Fruit fly (Drosophila melanogaster) whole organism, embryonic: ENCODE results near the gene SCOT.

ENCODE experiments used
- Asciz ChIP-seq: fragments of 200-800 bp; sonication (Bioruptor generic); optimal IDR thresholded peaks from 2 replicates; lab custom pipeline; 2017; ENCODE audit warnings: missing biosample characterization, mild to moderate bottlenecking, missing genetic modification characterization, missing genetic modification reagents
- CG11247 ChIP-seq: fragments of 200-800 bp; sonication (Bioruptor generic); IDR thresholded peaks from 2 replicates; pipeline ENCODE4 v1.3.6; 2022; ENCODE audit warnings: missing biosample characterization, missing genetic modification characterization
- CG11398 ChIP-seq: fragments of 200-800 bp; sonication (Bioruptor generic); optimal IDR thresholded peaks from 2 replicates; lab custom pipeline; 2016; ENCODE audit warnings: missing biosample characterization, missing genetic modification characterization
- CG11695 ChIP-seq: fragments of 200-800 bp; sonication (Bioruptor generic); IDR thresholded peaks from 3 replicates; pipeline ENCODE4 v1.3.6; 2022; ENCODE audit warnings: missing biosample characterization, missing genetic modification characterization
- CG12071 ChIP-seq: fragments of 200-800 bp; sonication (Bioruptor generic); optimal IDR thresholded peaks from 3 replicates; lab custom pipeline; 2018; ENCODE audit warnings: missing biosample characterization, mild to moderate bottlenecking, missing genetic modification characterization
- CG12744 ChIP-seq: fragments of 200-800 bp; sonication (Bioruptor generic); optimal IDR thresholded peaks from 2 replicates; lab custom pipeline; 2016; ENCODE audit warnings: missing biosample characterization, missing genetic modification characterization
- CG13775 ChIP-seq: fragments of 200-800 bp; sonication (Bioruptor generic); optimal IDR thresholded peaks from 3 replicates; lab custom pipeline; 2017; ENCODE audit warnings: missing biosample characterization, mild to moderate bottlenecking, missing genetic modification characterization
- CG15073 ChIP-seq: fragments of 200-800 bp; sonication (Bioruptor generic); optimal IDR thresholded peaks from 2 replicates; lab custom pipeline; 2016; ENCODE audit warnings: missing biosample characterization, missing genetic modification characterization
- CG16779 ChIP-seq: fragments of 200-800 bp; sonication (Bioruptor generic); IDR thresholded peaks from 2 replicates; pipeline ENCODE4 v1.3.6; 2022; ENCODE audit warnings: missing biosample characterization, missing genetic modification characterization
- CG17186 ChIP-seq: fragments of 200-800 bp; sonication (Bioruptor generic); optimal IDR thresholded peaks from 3 replicates; lab custom pipeline; 2017; ENCODE audit warnings: missing biosample characterization, missing genetic modification reagents, missing genetic modification characterization
- CG2116 ChIP-seq: fragments of 200-800 bp; sonication (Bioruptor generic); optimal IDR thresholded peaks from 3 replicates; lab custom pipeline; 2018; ENCODE audit warnings: missing biosample characterization, mild to moderate bottlenecking, missing genetic modification characterization
- CG2199 ChIP-seq: fragments of 200-800 bp; sonication (Bioruptor generic); IDR thresholded peaks from 3 replicates; pipeline ENCODE4 v1.3.6; 2022; ENCODE audit warnings: missing biosample characterization, missing genetic modification characterization
- CG2202 ChIP-seq: fragments of 200-800 bp; sonication (Bioruptor generic); optimal IDR thresholded peaks from 2 replicates; lab custom pipeline; 2018; ENCODE audit warnings: missing biosample characterization, mild to moderate bottlenecking, missing genetic modification characterization
- CG3065 ChIP-seq: fragments of 200-800 bp; sonication (Bioruptor generic); optimal IDR thresholded peaks from 2 replicates; lab custom pipeline; 2016; ENCODE audit warnings: missing biosample characterization, missing genetic modification characterization
- CG3995 ChIP-seq: fragments of 200-800 bp; sonication (Bioruptor generic); optimal IDR thresholded peaks from 3 replicates; lab custom pipeline; 2016; ENCODE audit warnings: missing biosample characterization, missing genetic modification characterization
- CG4282 ChIP-seq: fragments of 200-800 bp; sonication (Bioruptor generic); optimal IDR thresholded peaks from 2 replicates; lab custom pipeline; 2016; ENCODE audit warnings: missing biosample characterization, missing genetic modification characterization
- CG4820 ChIP-seq: fragments of 200-800 bp; sonication (Bioruptor generic); optimal IDR thresholded peaks from 3 replicates; lab custom pipeline; 2016; ENCODE audit warnings: missing biosample characterization, missing genetic modification characterization
- CG6791 ChIP-seq: fragments of 200-800 bp; sonication (Bioruptor generic); IDR thresholded peaks from 3 replicates; pipeline ENCODE4 v1.3.6; 2022; ENCODE audit warnings: missing biosample characterization, missing genetic modification characterization; ENCODE audit not compliant: partially characterized antibody
- CG7745 ChIP-seq: fragments of 200-800 bp; sonication (Bioruptor generic); optimal IDR thresholded peaks from 2 replicates; lab custom pipeline; 2018; ENCODE audit warnings: missing biosample characterization, mild to moderate bottlenecking, missing genetic modification characterization, moderate library complexity
- CG7786 ChIP-seq: fragments of 200-800 bp; sonication (Bioruptor generic); optimal IDR thresholded peaks from 2 replicates; lab custom pipeline; 2016; ENCODE audit warnings: missing biosample characterization, missing genetic modification characterization
- CrebB ChIP-seq: fragments of 200-800 bp; sonication (Bioruptor generic); optimal IDR thresholded peaks from 3 replicates; lab custom pipeline; 2018; ENCODE audit warnings: missing biosample characterization, mild to moderate bottlenecking, missing genetic modification characterization
- D19B ChIP-seq: fragments of 200-800 bp; sonication (Bioruptor generic); optimal IDR thresholded peaks from 2 replicates; lab custom pipeline; 2017; ENCODE audit warnings: missing biosample characterization, mild to moderate bottlenecking, missing genetic modification characterization
- Dip2 ChIP-seq: fragments of 200-800 bp; sonication (Bioruptor generic); IDR thresholded peaks from 2 replicates; pipeline ENCODE4 v1.3.6; 2022; ENCODE audit warnings: missing biosample characterization, missing genetic modification characterization
- Doc3 ChIP-seq: fragments of 200-800 bp; sonication (Bioruptor generic); IDR thresholded peaks from 3 replicates; pipeline ENCODE4 v1.3.6; 2022; ENCODE audit warnings: missing biosample characterization, missing genetic modification characterization; ENCODE audit not compliant: partially characterized antibody
- GATAe ChIP-seq: fragments of 200-800 bp; sonication (Bioruptor generic); conservative IDR thresholded peaks from 2 replicates; pipeline ENCODE4 v1.3.6; 2022; ENCODE audit warnings: missing biosample characterization, missing genetic modification characterization
- HHEX ChIP-seq: fragments of 200-800 bp; sonication (Bioruptor generic); optimal IDR thresholded peaks from 3 replicates; lab custom pipeline; 2017; ENCODE audit warnings: missing biosample characterization, mild to moderate bottlenecking, missing genetic modification characterization, missing genetic modification reagents
- HLHmδ ChIP-seq: fragments of 200-800 bp; sonication (Bioruptor generic); optimal IDR thresholded peaks from 2 replicates; lab custom pipeline; 2018; ENCODE audit warnings: missing biosample characterization, mild to moderate bottlenecking, missing genetic modification characterization, moderate library complexity
- Hey ChIP-seq: fragments of 200-800 bp; sonication (Bioruptor generic); optimal IDR thresholded peaks from 3 replicates; lab custom pipeline; 2018; ENCODE audit warnings: missing biosample characterization, mild to moderate bottlenecking, missing genetic modification characterization
- HmgD ChIP-seq: fragments of 200-800 bp; sonication (Bioruptor generic); optimal IDR thresholded peaks from 3 replicates; lab custom pipeline; 2016; ENCODE audit warnings: missing biosample characterization, missing genetic modification characterization
- Hmx ChIP-seq: fragments of 200-800 bp; sonication (Bioruptor generic); optimal IDR thresholded peaks from 2 replicates; lab custom pipeline; 2016; ENCODE audit warnings: missing biosample characterization, missing genetic modification characterization
- NFAT ChIP-seq: fragments of 200-800 bp; sonication (Bioruptor generic); IDR thresholded peaks from 2 replicates; pipeline ENCODE4 v1.3.6; 2022; ENCODE audit warnings: missing biosample characterization, missing genetic modification characterization
- ab ChIP-seq: fragments of 200-800 bp; sonication (Bioruptor generic); optimal IDR thresholded peaks from 2 replicates; lab custom pipeline; 2016; ENCODE audit warnings: missing biosample characterization, missing genetic modification characterization
- ato ChIP-seq: fragments of 200-800 bp; sonication (Bioruptor generic); IDR thresholded peaks from 2 replicates; pipeline ENCODE4 v1.3.6; 2022; ENCODE audit warnings: missing biosample characterization, missing genetic modification characterization; ENCODE audit not compliant: partially characterized antibody
- cad ChIP-seq: fragments of >200 bp; optimal IDR thresholded peaks from 2 replicates; lab custom pipeline; 2017; ENCODE audit warnings: missing biosample characterization, missing genetic modification characterization
- chn ChIP-seq: fragments of 200-800 bp; sonication (Bioruptor generic); optimal IDR thresholded peaks from 2 replicates; lab custom pipeline; 2016; ENCODE audit warnings: missing biosample characterization, missing genetic modification characterization
- ci ChIP-seq: fragments of 200-800 bp; sonication (Bioruptor generic); IDR thresholded peaks from 3 replicates; pipeline ENCODE4 v1.3.6; 2022; ENCODE audit warnings: missing biosample characterization, missing genetic modification characterization
- dati ChIP-seq: fragments of 200-800 bp; sonication (Bioruptor generic); IDR thresholded peaks from 2 replicates; pipeline ENCODE4 v1.3.6; 2022; ENCODE audit warnings: missing biosample characterization, missing genetic modification characterization
- fu2 ChIP-seq: fragments of 200-800 bp; sonication (Bioruptor generic); optimal IDR thresholded peaks from 2 replicates; lab custom pipeline; 2016; ENCODE audit warnings: missing biosample characterization, missing genetic modification characterization
- gcm ChIP-seq: fragments of 200-800 bp; sonication (Bioruptor generic); optimal IDR thresholded peaks from 2 replicates; lab custom pipeline; 2019; ENCODE audit warnings: missing biosample characterization, mild to moderate bottlenecking, missing genetic modification characterization, moderate library complexity
- gt ChIP-seq: fragments of 200-800 bp; sonication (Bioruptor generic); IDR thresholded peaks from 2 replicates; pipeline ENCODE4 v1.3.6; 2022; ENCODE audit warnings: missing biosample characterization, missing genetic modification characterization
- hb ChIP-seq: fragments of 200-800 bp; sonication (Bioruptor generic); IDR thresholded peaks from 3 replicates; pipeline ENCODE4 v1.3.6; 2022; ENCODE audit warnings: missing biosample characterization, missing genetic modification characterization; ENCODE audit not compliant: partially characterized antibody
- kah ChIP-seq: fragments of 200-800 bp; sonication (Bioruptor generic); optimal IDR thresholded peaks from 2 replicates; lab custom pipeline; 2018; ENCODE audit warnings: missing biosample characterization, mild to moderate bottlenecking, missing genetic modification characterization
- mirr ChIP-seq: fragments of 200-800 bp; sonication (Bioruptor generic); optimal IDR thresholded peaks from 3 replicates; lab custom pipeline; 2018; ENCODE audit warnings: missing biosample characterization, mild to moderate bottlenecking, missing genetic modification characterization
- nau ChIP-seq: fragments of 200-800 bp; sonication (Bioruptor generic); optimal IDR thresholded peaks from 3 replicates; lab custom pipeline; 2017; ENCODE audit warnings: missing biosample characterization, mild to moderate bottlenecking, missing genetic modification characterization, missing genetic modification reagents
- nmo ChIP-seq: fragments of 200-800 bp; sonication (Bioruptor generic); optimal IDR thresholded peaks from 2 replicates; lab custom pipeline; 2018; ENCODE audit warnings: missing biosample characterization, mild to moderate bottlenecking, missing genetic modification characterization, moderate library complexity
- pita ChIP-seq: fragments of 200-800 bp; sonication (Bioruptor generic); optimal IDR thresholded peaks from 2 replicates; lab custom pipeline; 2017; ENCODE audit warnings: missing biosample characterization, mild to moderate bottlenecking, missing genetic modification characterization
- pros ChIP-seq: fragments of 200-800 bp; sonication (Bioruptor generic); optimal IDR thresholded peaks from 3 replicates; lab custom pipeline; 2019; ENCODE audit warnings: missing biosample characterization, mild to moderate bottlenecking, missing genetic modification characterization, moderate library complexity
- trh ChIP-seq: fragments of 200-800 bp; sonication (Bioruptor generic); optimal IDR thresholded peaks from 2 replicates; lab custom pipeline; 2016; ENCODE audit warnings: missing biosample characterization, missing genetic modification characterization
- usp ChIP-seq: fragments of >200 bp; optimal IDR thresholded peaks from 2 replicates; lab custom pipeline; 2017; ENCODE audit warnings: missing biosample characterization, missing genetic modification characterization
- wdn ChIP-seq: fragments of 200-800 bp; sonication (Bioruptor generic); IDR thresholded peaks from 2 replicates; pipeline ENCODE4 v1.3.6; 2022; ENCODE audit warnings: missing biosample characterization, missing genetic modification characterization

The SCOT gene

dm6 chr3L:1967452-1968310, 4.7 kb downstream of the SCOT start (continued):
- TF ChIP-seq HmgD (no peak), Hmx (no peak), CG16779 (no peak), CG7786 (GFP tag; lab: Kevin White, UChicago) (no peak), CG11695 (GFP tag; lab: Robert Waterston, UW) (no peak), CG2199 (GFP tag; lab: Robert Waterston, UW) (0 out of 3 replicates have a peak, but pooled peaks have one; percentile 63), CG13775 (GFP tag; lab: Kevin White, UChicago) (no peak), CrebB (peak; percentile 4), CG12744 (no peak), trh (GFP tag; lab: Kevin White, UChicago) (no peak), kah (no peak), Dip2 (no peak), CG12071 (GFP tag; lab: Kevin White, UChicago) (no peak), ato (GFP tag; lab: Robert Waterston, UW) (no peak), gcm (GFP tag; lab: Kevin White, UChicago) (no peak), CG11247 (GFP tag; lab: Robert Waterston, UW) (no peak), usp (GFP tag; lab: Kevin White, UChicago) (no peak), CG2116 (no peak), pros (GFP tag; lab: Kevin White, UChicago) (no peak), cad (GFP tag; lab: Kevin White, UChicago) (no peak), hb (no peak), fu2 (GFP tag; lab: Kevin White, UChicago) (no peak), D19B (GFP tag; lab: Kevin White, UChicago) (no peak), CG15073 (no peak), HLHmδ (GFP tag; lab: Kevin White, UChicago) (no peak), pita (no peak), chn (GFP tag; lab: Kevin White, UChicago) (no peak), nau (no peak), ci (GFP tag; lab: Robert Waterston, UW) (no peak), HHEX (GFP tag; lab: Kevin White, UChicago) (no peak), CG3995 (GFP tag; lab: Kevin White, UChicago) (no peak), dati (GFP tag; lab: Robert Waterston, UW) (no peak), NFAT (GFP tag; lab: Robert Waterston, UW) (no peak), CG6791 (no peak), CG4820 (GFP tag; lab: Kevin White, UChicago) (no peak), CG3065 (no peak), Doc3 (GFP tag; lab: Robert Waterston, UW) (no peak), mirr (peak; percentile 67), nmo (no peak), gt (GFP tag; lab: Robert Waterston, UW) (no peak), CG2202 (tag; lab: Kevin White, UChicago) (no peak), GATAe (GFP tag; lab: Robert Waterston, UW) (peak; percentile 38; the same call in 1 of the 2 replicates), CG17186 (GFP tag; lab: Kevin White, UChicago) (no peak), ab (GFP tag; lab: Kevin White, UChicago) (no peak), Hey (tag; lab: Kevin White, UChicago) (peak; percentile 29), CG4282 (GFP tag; lab: Kevin White, UChicago) (no peak), Asciz (no peak), CG11398 (GFP tag; lab: Kevin White, UChicago) (no peak), wdn (GFP tag; lab: Robert Waterston, UW) (no peak), CG7745 (tag; lab: Kevin White, UChicago) (no peak)
